Worm (Caenorhabditis elegans): ENCODE data around the gene nas-1.

The nas-1 gene

ce11 chrIII:13359847-13360246 lies 45.8 kb upstream of the nas-1 start (continued):
- TF ChIP-seq daf-12 (tag; optimal IDR thresholded peaks at IDR 0.05) (no peak), gei-8 (GFP tag; optimal IDR thresholded peaks at IDR 0.05) (no peak), lin-13 (GFP tag; optimal IDR thresholded peaks at IDR 0.05) (no peak), dve-1 (tag; optimal IDR thresholded peaks at IDR 0.05; ENCODE audit: insufficient read depth) (peak; percentile 54), Y75B8A.6 (GFP tag; IDR thresholded peaks at IDR 0.05) (no peak), snpc-1.2 (GFP tag; IDR thresholded peaks at IDR 0.05) (no peak), Y5F2A.4 (GFP tag; optimal IDR thresholded peaks at IDR 0.05) (no peak), arid-1 (GFP tag; conservative IDR thresholded peaks at IDR 0.05) (no peak), set-16 (GFP tag; IDR thresholded peaks at IDR 0.05) (no peak)

- TF ChIP-seq nhr-102 (tag; optimal IDR thresholded peaks at IDR 0.05) (no peak), ama-1 (optimal IDR thresholded peaks at IDR 0.05) (no peak), spr-3 (GFP tag; optimal IDR thresholded peaks at IDR 0.05) (no peak), saeg-2 (GFP tag; IDR thresholded peaks at IDR 0.05) (no peak), pha-4 (GFP tag; IDR thresholded peaks at IDR 0.05) (no peak), pha-4 (tag; optimal IDR thresholded peaks at IDR 0.05) (no peak), nhr-6 (tag; optimal IDR thresholded peaks at IDR 0.05) (no peak), nhr-10 (tag; optimal IDR thresholded peaks at IDR 0.05) (no peak), tra-1 (GFP tag; IDR thresholded peaks at IDR 0.05) (no peak), unc-62 (GFP tag; optimal IDR thresholded peaks at IDR 0.05 in 1 of 2) (no peak), unc-62 (tag; optimal IDR thresholded peaks at IDR 0.05) (no peak), fos-1 (tag; optimal IDR thresholded peaks at IDR 0.05) (no peak), nhr-77 (tag; optimal IDR thresholded peaks at IDR 0.05) (no peak), ztf-7 (tag; optimal IDR thresholded peaks at IDR 0.05) (no peak), ceh-82 (tag; optimal IDR thresholded peaks at IDR 0.05) (no peak), gei-8 (GFP tag; optimal IDR thresholded peaks at IDR 0.05) (no peak), mdt-29 (GFP tag; IDR thresholded peaks at IDR 0.05) (no peak), ctbp-1 (GFP tag; IDR thresholded peaks at IDR 0.05) (no peak), spr-1 (tag; optimal IDR thresholded peaks at IDR 0.05) (no peak)
Observed at ce11 chrIII:13370980-13371379, 34.6 kb upstream of the nas-1 start, which contains the start of gene T03F6.9. T03F6.9 (minus strand) TSS chrIII:13371080.

DNA sequence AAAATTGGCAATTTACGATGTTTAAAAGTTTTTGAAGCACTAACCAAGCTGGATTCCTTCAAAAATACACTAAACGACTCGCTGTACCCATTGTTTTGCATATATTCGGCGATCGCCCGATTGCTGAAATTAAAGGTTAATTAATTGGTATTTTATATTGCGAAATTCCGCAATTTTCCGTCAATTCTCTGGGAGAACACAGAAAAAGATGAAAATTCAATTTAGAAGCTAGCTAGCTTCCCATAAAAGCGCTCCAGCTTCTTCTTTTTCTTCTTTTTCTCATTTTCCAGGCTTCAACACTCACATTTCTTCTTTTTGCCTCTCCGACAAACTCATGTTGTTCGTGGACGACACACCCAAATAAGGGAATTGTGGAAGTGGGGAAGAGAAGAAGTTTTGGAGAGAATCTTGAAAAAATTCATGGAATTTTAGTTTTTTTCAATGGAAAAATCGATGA lies 29.3 kb upstream of the nas-1 start, which contains the start of gene lis-1:
Gene lis-1 (minus strand): TSS at position 407 of the 457 bp plus-strand sequence.
- peak; percentile 51; the same call in 1 of the 2 replicates for TF ChIP-seq ctbp-1 (GFP tag; IDR thresholded peaks at IDR 0.05)
- peak; percentile 55 for TF ChIP-seq ces-1 (GFP tag; optimal IDR thresholded peaks at IDR 0.05)
- peak in 1 of 2 experiments; percentile 5 for TF ChIP-seq lsy-2 (tag; optimal IDR thresholded peaks at IDR 0.05)
- no peak for TF ChIP-seq lin-13 (GFP tag; optimal IDR thresholded peaks at IDR 0.05)

ce11 chrIII:13377249-13377648 lies 28.4 kb upstream of the nas-1 start:
- TF ChIP-seq rbr-2 (tag; optimal IDR thresholded peaks at IDR 0.05) (peak; percentile 65), tra-1 (GFP tag; IDR thresholded peaks at IDR 0.05) (peak; percentile 64; the same call in 1 of the 2 replicates), nhr-77 (tag; optimal IDR thresholded peaks at IDR 0.05) (peak; percentile 51), snpc-1.2 (GFP tag; IDR thresholded peaks at IDR 0.05) (no peak), daf-19 (GFP tag; conservative IDR thresholded peaks at IDR 0.05) (no peak), fkh-10 (GFP tag; optimal IDR thresholded peaks at IDR 0.05) (no peak), lsy-2 (tag; optimal IDR thresholded peaks at IDR 0.05) (peak in 1 of 2 experiments; percentile 55), F49E8.2 (tag; optimal IDR thresholded peaks at IDR 0.05; ENCODE audit: borderline replicate concordance) (no peak), zip-2 (tag; optimal IDR thresholded peaks at IDR 0.05) (no peak), hif-1 (tag; optimal IDR thresholded peaks at IDR 0.05) (peak in 1 of 2 experiments; percentile 55), ZK546.5 (tag; optimal IDR thresholded peaks at IDR 0.05) (no peak), nhr-6 (tag; optimal IDR thresholded peaks at IDR 0.05) (no peak), nhr-28 (tag; optimal IDR thresholded peaks at IDR 0.05) (peak; percentile 55), mes-2 (tag; optimal IDR thresholded peaks at IDR 0.05; ENCODE audit: poor library complexity, severe bottlenecking) (peak; percentile 50), unc-62 (GFP tag; optimal IDR thresholded peaks at IDR 0.05 in 1 of 2) (no peak), unc-62 (tag; optimal IDR thresholded peaks at IDR 0.05) (no peak), T26A8.4 (GFP tag; IDR thresholded peaks at IDR 0.05) (no peak), ctbp-1 (GFP tag; IDR thresholded peaks at IDR 0.05) (0 out of 2 replicates have a peak, but pooled peaks have one; percentile 25), nhr-102 (tag; optimal IDR thresholded peaks at IDR 0.05) (no peak), madf-5 (GFP tag; IDR thresholded peaks at IDR 0.05) (no peak), F10B5.3 (tag; optimal IDR thresholded peaks at IDR 0.05) (no peak), mdl-1 (tag; optimal IDR thresholded peaks at IDR 0.05) (peak in 1 of 2 experiments; percentile 62), madf-9 (GFP tag; conservative IDR thresholded peaks at IDR 0.05) (no peak; the same call in 1 of the 2 replicates), aha-1 (tag) (peak; percentile 95), lin-38 (GFP tag; IDR thresholded peaks at IDR 0.05) (peak; percentile 33; the same call in 1 of the 2 replicates), R02D3.7 (tag; optimal IDR thresholded peaks at IDR 0.05) (no peak)

Measured in whole organism, L4 larva.